Worm (Caenorhabditis elegans) whole organism, L3 larva: ENCODE results near the gene rpl-11.1.

Source experiments
- ZK546.5 ChIP-seq: sonication (generic microtip); optimal IDR thresholded peaks from 2 replicates; lab custom pipeline; 2017; ENCODE audit warnings: missing biosample characterization, missing genetic modification characterization
- fkh-10 ChIP-seq: sonication (generic microtip); optimal IDR thresholded peaks from 2 replicates; lab custom pipeline; 2017; ENCODE audit warnings: missing biosample characterization, missing genetic modification reagents, missing genetic modification characterization
- nhr-11 ChIP-seq: fragments of 150-350 bp; optimal IDR thresholded peaks from 2 replicates; lab custom pipeline; 2014; ENCODE audit warnings: missing biosample characterization, missing genetic modification characterization
- pha-4 ChIP-seq: fragments of 150-350 bp; optimal IDR thresholded peaks from 2 replicates; lab custom pipeline; 2014; ENCODE audit warnings: missing biosample characterization, missing genetic modification reagents, missing genetic modification characterization

DNA sequence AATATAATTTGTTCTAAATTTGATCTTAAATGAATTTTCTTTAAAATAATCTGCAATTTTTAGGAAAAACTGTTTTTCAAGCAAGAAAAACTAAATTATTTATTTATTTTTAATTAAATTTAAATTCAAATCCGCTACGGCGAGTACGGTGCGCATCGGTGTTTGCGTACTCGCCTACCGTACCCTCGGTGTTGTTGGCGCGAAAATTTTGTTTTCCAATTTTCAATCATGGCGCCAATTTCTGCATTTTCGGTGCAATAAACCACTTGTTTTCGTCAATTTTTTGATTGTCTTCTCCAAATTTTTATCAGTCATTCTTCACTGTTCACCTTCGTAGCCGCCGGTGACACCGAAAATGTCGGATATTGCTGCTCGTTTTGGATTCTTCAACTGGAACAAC is 7.1 kb downstream of the rpl-11.1 start, which contains the start of gene pygl-1:
- TF ChIP-seq fkh-10 (no peak), nhr-11 (no peak), pha-4 (no peak), ZK546.5 (tag; lab: Kevin White, UChicago) (no peak)
